Worm (Caenorhabditis elegans): ENCODE measurements around the gene pqn-76.

pqn-76 gene

ce11 chrIV:15617667-15618066, 38.8 kb downstream of the pqn-76 start:
- TF ChIP-seq pqm-1 (tag; optimal IDR thresholded peaks at IDR 0.05) (no peak), lsy-2 (tag; optimal IDR thresholded peaks at IDR 0.05) (peak in 1 of 2 experiments; percentile 28), fos-1 (tag; optimal IDR thresholded peaks at IDR 0.05) (no peak), aly-2 (tag; optimal IDR thresholded peaks at IDR 0.05) (no peak), sup-37 (GFP tag; optimal IDR thresholded peaks at IDR 0.05) (no peak), snu-23 (GFP tag; optimal IDR thresholded peaks at IDR 0.05) (no peak), nhr-85 (tag) (peak; percentile 87), ceh-8 (GFP tag; optimal IDR thresholded peaks at IDR 0.05) (no peak), tlp-1 (tag; optimal IDR thresholded peaks at IDR 0.05) (no peak), hpl-2 (GFP tag; optimal IDR thresholded peaks at IDR 0.05) (no peak), nhr-20 (tag; optimal IDR thresholded peaks at IDR 0.05) (peak; percentile 50), ceh-82 (tag; optimal IDR thresholded peaks at IDR 0.05) (no peak), skn-1 (tag; optimal IDR thresholded peaks at IDR 0.05) (no peak), blmp-1 (tag; optimal IDR thresholded peaks at IDR 0.05) (peak; percentile 34), elt-3 (tag; optimal IDR thresholded peaks at IDR 0.05) (peak in 1 of 6 experiments; percentile 36), mdl-1 (tag; optimal IDR thresholded peaks at IDR 0.05) (no peak), nhr-28 (tag; optimal IDR thresholded peaks at IDR 0.05) (no peak), mep-1 (tag; optimal IDR thresholded peaks at IDR 0.05) (peak; percentile 13), pax-3 (tag; optimal IDR thresholded peaks at IDR 0.05) (no peak), lin-39 (tag; optimal IDR thresholded peaks at IDR 0.05) (no peak)
